Fruit fly (Drosophila melanogaster) whole organism, wandering third instar larva: ENCODE data around the gene CG14435.

Experiments
- Abd-B ChIP-seq: fragments of >200 bp; optimal IDR thresholded peaks from 2 replicates; lab custom pipeline; 2017; ENCODE audit warnings: missing biosample characterization, missing genetic modification characterization
- CG32264 ChIP-seq: fragments of 200-800 bp; sonication (Bioruptor generic); optimal IDR thresholded peaks from 2 replicates; lab custom pipeline; 2016; ENCODE audit warnings: missing biosample characterization, missing genetic modification characterization
- CG9705 ChIP-seq: fragments of 200-800 bp; sonication (Bioruptor generic); optimal IDR thresholded peaks from 2 replicates; lab custom pipeline; 2018; ENCODE audit warnings: missing biosample characterization, mild to moderate bottlenecking, missing genetic modification characterization
- CrebA ChIP-seq: fragments of 200-800 bp; sonication (Bioruptor generic); optimal IDR thresholded peaks from 2 replicates; lab custom pipeline; 2016; ENCODE audit warnings: missing biosample characterization, mild to moderate bottlenecking, missing genetic modification characterization, borderline replicate concordance
- Dfd ChIP-seq: fragments of >200 bp; optimal IDR thresholded peaks from 2 replicates; lab custom pipeline; 2017; ENCODE audit warnings: missing biosample characterization, missing genetic modification characterization
- Dif ChIP-seq: fragments of 200-275, 200-300 bp; sonication (Bioruptor generic); optimal IDR thresholded peaks from 2 replicates; lab custom pipeline; 2018; ENCODE audit warnings: missing biosample characterization, missing genetic modification characterization; ENCODE audit not compliant: partially characterized antibody
- GATAd ChIP-seq: sonication (Bioruptor generic); optimal IDR thresholded peaks from 2 replicates; lab custom pipeline; 2016; ENCODE audit warnings: missing biosample characterization, missing genetic modification characterization
- HLH106 ChIP-seq: fragments of 200-800 bp; optimal IDR thresholded peaks from 3 replicates; lab custom pipeline; 2019; ENCODE audit warnings: missing biosample characterization, mild to moderate bottlenecking, missing genetic modification characterization, moderate library complexity
- Hnf4 ChIP-seq: fragments of 200-800 bp; sonication (Bioruptor generic); optimal IDR thresholded peaks from 2 replicates; lab custom pipeline; 2016; ENCODE audit warnings: missing biosample characterization, mild to moderate bottlenecking, missing genetic modification characterization
- Hr78 ChIP-seq: fragments of >200 bp; optimal IDR thresholded peaks from 2 replicates; lab custom pipeline; 2017; ENCODE audit warnings: missing biosample characterization, missing genetic modification characterization
- Hr83 ChIP-seq: fragments of 200-300 bp; sonication (Bioruptor generic); optimal IDR thresholded peaks from 2 replicates; lab custom pipeline; 2016; ENCODE audit warnings: missing biosample characterization, mild to moderate bottlenecking, missing genetic modification characterization, moderate library complexity; ENCODE audit not compliant: poor library complexity, severe bottlenecking
- Jra ChIP-seq: sonication (Bioruptor generic); optimal IDR thresholded peaks from 2 replicates; lab custom pipeline; 2016; ENCODE audit warnings: missing biosample characterization, missing genetic modification characterization
- Mio ChIP-seq: sonication (Bioruptor generic); optimal IDR thresholded peaks from 2 replicates; lab custom pipeline; 2016; ENCODE audit warnings: missing biosample characterization, missing genetic modification characterization
- Myc ChIP-seq: fragments of >200 bp; optimal IDR thresholded peaks from 2 replicates; lab custom pipeline; 2017
- N ChIP-seq: fragments of >200 bp; optimal IDR thresholded peaks from 2 replicates; lab custom pipeline; 2018; ENCODE audit warnings: missing biosample characterization, missing external identifiers, missing genetic modification characterization
- OdsH ChIP-seq: fragments of 200-800 bp; sonication (Bioruptor generic); optimal IDR thresholded peaks from 2 replicates; lab custom pipeline; 2016; ENCODE audit warnings: missing biosample characterization, mild to moderate bottlenecking, missing genetic modification characterization
- Rel ChIP-seq, 2 experiments: fragments of 200-800 bp; sonication (Bioruptor generic) in 1 of 2; optimal IDR thresholded peaks; 2 replicates in 1 of 2; 3 replicates in 1 of 2; lab custom pipeline; 2016 to 2019; ENCODE audit warnings: mild to moderate bottlenecking in 2 of 2, missing biosample characterization in 2 of 2, missing genetic modification characterization in 2 of 2, moderate library complexity in 1 of 2
- Sp1 ChIP-seq: fragments of 200-800 bp; sonication (Bioruptor generic); optimal IDR thresholded peaks from 3 replicates; lab custom pipeline; 2019; ENCODE audit warnings: missing biosample characterization, mild to moderate bottlenecking, missing genetic modification characterization, moderate library complexity
- Vsx2 ChIP-seq: fragments of 200-300, 225-300 bp; sonication (Bioruptor generic); optimal IDR thresholded peaks from 2 replicates; lab custom pipeline; 2018; ENCODE audit warnings: missing biosample characterization, missing genetic modification characterization; ENCODE audit not compliant: partially characterized antibody
- br ChIP-seq: fragments of 200-800 bp; sonication (Bioruptor generic); optimal IDR thresholded peaks from 2 replicates; lab custom pipeline; 2016; ENCODE audit warnings: missing biosample characterization, missing genetic modification characterization
- brk ChIP-seq: fragments of 200-800 bp; sonication (Bioruptor generic); optimal IDR thresholded peaks from 2 replicates; lab custom pipeline; 2016; ENCODE audit warnings: missing biosample characterization, mild to moderate bottlenecking, missing genetic modification characterization
- dl ChIP-seq, 2 experiments: fragments of 175-275, 200-275 bp in 1 of 2; fragments of 200-275 bp in 1 of 2; sonication (Bioruptor generic); optimal IDR thresholded peaks; lab custom pipeline; 2018; ENCODE audit warnings: mild to moderate bottlenecking in 2 of 2, missing biosample characterization in 2 of 2, missing genetic modification characterization in 2 of 2, moderate library complexity in 2 of 2; ENCODE audit not compliant: partially characterized antibody in 2 of 2, insufficient read depth in 1 of 2
- dmrt93B ChIP-seq: fragments of 200-800 bp; sonication (Bioruptor generic); optimal IDR thresholded peaks from 2 replicates; lab custom pipeline; 2018; ENCODE audit warnings: missing biosample characterization, mild to moderate bottlenecking, missing genetic modification characterization
- dsf ChIP-seq: sonication (Bioruptor generic); optimal IDR thresholded peaks from 2 replicates; lab custom pipeline; 2016; ENCODE audit warnings: missing biosample characterization, missing genetic modification characterization, borderline replicate concordance
- ey ChIP-seq: fragments of 200-800 bp; sonication (Bioruptor generic); optimal IDR thresholded peaks from 2 replicates; lab custom pipeline; 2016; ENCODE audit warnings: missing biosample characterization, missing genetic modification characterization
- foxo ChIP-seq, 2 experiments: fragments of 200-800 bp; sonication (Bioruptor generic); optimal IDR thresholded peaks; 2 replicates in 1 of 2; 3 replicates in 1 of 2; lab custom pipeline; 2016 to 2017; ENCODE audit warnings: missing biosample characterization in 2 of 2, missing genetic modification characterization in 2 of 2
- fru ChIP-seq: fragments of 200-800 bp; sonication (Bioruptor generic); optimal IDR thresholded peaks from 3 replicates; lab custom pipeline; 2016; ENCODE audit warnings: missing biosample characterization, mild to moderate bottlenecking, missing genetic modification characterization
- h ChIP-seq: fragments of 200-800 bp; sonication (Bioruptor generic); optimal IDR thresholded peaks from 3 replicates; lab custom pipeline; 2016; ENCODE audit warnings: missing biosample characterization, mild to moderate bottlenecking, missing genetic modification characterization
- jim ChIP-seq: fragments of 175-275, 200-325 bp; sonication (Bioruptor generic); optimal IDR thresholded peaks from 2 replicates; lab custom pipeline; 2016; ENCODE audit warnings: missing biosample characterization, mild to moderate bottlenecking, missing genetic modification characterization
- lola ChIP-seq: fragments of >200 bp; optimal IDR thresholded peaks from 2 replicates; lab custom pipeline; 2017; ENCODE audit warnings: missing biosample characterization, missing genetic modification characterization
- pan ChIP-seq: fragments of >200 bp; optimal IDR thresholded peaks from 2 replicates; lab custom pipeline; 2017
- psq ChIP-seq: fragments of 200-800 bp; sonication (Bioruptor generic); optimal IDR thresholded peaks from 3 replicates; lab custom pipeline; 2017; ENCODE audit warnings: missing biosample characterization, mild to moderate bottlenecking, missing genetic modification characterization, moderate library complexity
- rgr ChIP-seq: fragments of 200-800 bp; sonication (Bioruptor generic); optimal IDR thresholded peaks from 3 replicates; lab custom pipeline; 2016; ENCODE audit warnings: missing biosample characterization, mild to moderate bottlenecking, missing genetic modification characterization
- sage ChIP-seq: fragments of 200-800 bp; sonication (Bioruptor generic); optimal IDR thresholded peaks from 2 replicates; lab custom pipeline; 2016; ENCODE audit warnings: missing biosample characterization, mild to moderate bottlenecking, missing genetic modification characterization
- sv ChIP-seq: fragments of 200-800 bp; sonication (Bioruptor generic); optimal IDR thresholded peaks from 3 replicates; lab custom pipeline; 2016; ENCODE audit warnings: missing biosample characterization, missing genetic modification characterization
- tai ChIP-seq: sonication (Bioruptor generic); optimal IDR thresholded peaks from 2 replicates; lab custom pipeline; 2016; ENCODE audit warnings: missing biosample characterization, missing genetic modification characterization
- usp ChIP-seq: fragments of >200 bp; optimal IDR thresholded peaks from 2 replicates; lab custom pipeline; 2017; ENCODE audit warnings: missing biosample characterization, missing genetic modification characterization
- woc ChIP-seq: sonication (Bioruptor generic); optimal IDR thresholded peaks from 2 replicates; lab custom pipeline; 2016; ENCODE audit warnings: missing biosample characterization, mild to moderate bottlenecking, missing genetic modification characterization

The CG14435 gene

dm6 chrX:6853384-6853783 lies 9.7 kb upstream of the CG14435 start:
- TF ChIP-seq Mio (GFP tag; lab: Kevin White, UChicago): no peak
- TF ChIP-seq dmrt93B: no peak
- TF ChIP-seq Dfd (GFP tag; lab: Kevin White, UChicago): no peak
- no peak for TF ChIP-seq dl (GFP tag; optimal IDR thresholded peaks at IDR 0.05; lab: Kevin White, UChicago; ENCODE audit: insufficient read depth in 1 of 2, partially characterized antibody in 2 of 2)
- no peak for TF ChIP-seq CG32264 (GFP tag; lab: Kevin White, UChicago)
- TF ChIP-seq tai (GFP tag; lab: Kevin White, UChicago): no peak
- TF ChIP-seq sage: no peak
- no peak for TF ChIP-seq Jra (GFP tag; lab: Kevin White, UChicago)
- no peak for TF ChIP-seq sv (GFP tag; lab: Kevin White, UChicago)
- no peak for TF ChIP-seq Rel (GFP tag; optimal IDR thresholded peaks at IDR 0.05; lab: Kevin White, UChicago)
- peak; percentile 67 for TF ChIP-seq Rel (tag; optimal IDR thresholded peaks at IDR 0.05; lab: Kevin White, UChicago)
- no peak for TF ChIP-seq CG9705 (GFP tag; lab: Kevin White, UChicago)
- no peak for TF ChIP-seq OdsH
- TF ChIP-seq HLH106 (tag; lab: Kevin White, UChicago): no peak
- no peak for TF ChIP-seq Vsx2 (GFP tag; lab: Kevin White, UChicago)
- TF ChIP-seq br (GFP tag; lab: Kevin White, UChicago): no peak
- peak; percentile 45 for TF ChIP-seq Sp1 (GFP tag; lab: Kevin White, UChicago)
- no peak for TF ChIP-seq usp (GFP tag; lab: Kevin White, UChicago)
- no peak for TF ChIP-seq N (GFP tag; lab: Kevin White, UChicago)
- no peak for TF ChIP-seq ey
- TF ChIP-seq Hnf4 (GFP tag; lab: Kevin White, UChicago): no peak
- no peak for TF ChIP-seq Hr83 (GFP tag; lab: Kevin White, UChicago)
- no peak for TF ChIP-seq GATAd (GFP tag; lab: Kevin White, UChicago)
- no peak for TF ChIP-seq brk (GFP tag; lab: Kevin White, UChicago)
- no peak for TF ChIP-seq lola (GFP tag; lab: Kevin White, UChicago)
- TF ChIP-seq CrebA (GFP tag; lab: Kevin White, UChicago): no peak
- TF ChIP-seq foxo (GFP tag; optimal IDR thresholded peaks at IDR 0.05; lab: Kevin White, UChicago): no peak
- TF ChIP-seq Dif (GFP tag; lab: Kevin White, UChicago): peak; percentile 31
- TF ChIP-seq fru (GFP tag; lab: Kevin White, UChicago): no peak
- TF ChIP-seq Abd-B (GFP tag; lab: Kevin White, UChicago): no peak
- TF ChIP-seq Myc: no peak
- TF ChIP-seq pan: no peak
- no peak for TF ChIP-seq woc (GFP tag; lab: Kevin White, UChicago)
- TF ChIP-seq h: no peak
- TF ChIP-seq psq: peak; percentile 77

DNA sequence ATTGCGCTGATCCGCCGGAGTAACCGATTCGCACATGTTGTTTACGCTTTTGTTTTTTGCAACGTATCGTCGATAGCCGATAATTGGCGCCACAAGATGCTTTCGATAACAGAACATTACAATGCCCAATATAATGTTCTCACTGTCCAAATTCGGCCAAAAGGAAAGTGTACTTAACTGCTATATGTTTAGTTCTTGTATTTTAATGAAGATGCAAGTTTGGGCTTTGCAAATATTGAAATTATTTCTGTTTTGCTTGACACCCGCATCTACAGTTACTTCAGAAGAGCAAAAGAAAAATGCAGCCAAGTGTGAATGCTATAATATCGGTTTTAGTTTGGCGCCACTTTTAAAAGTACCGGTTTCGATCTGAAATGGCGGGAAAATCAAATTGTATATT lies 8.9 kb upstream of the CG14435 start:
- no peak for TF ChIP-seq dl (GFP tag; optimal IDR thresholded peaks at IDR 0.05; lab: Kevin White, UChicago; ENCODE audit: insufficient read depth in 1 of 2, partially characterized antibody in 2 of 2)
- TF ChIP-seq HLH106 (tag; lab: Kevin White, UChicago): peak; percentile 96
- no peak for TF ChIP-seq Dfd (GFP tag; lab: Kevin White, UChicago)
- TF ChIP-seq psq: peak; percentile 76
- TF ChIP-seq Myc: peak; percentile 19
- TF ChIP-seq dsf (GFP tag; lab: Kevin White, UChicago): no peak
- TF ChIP-seq dmrt93B: peak; percentile 91
- TF ChIP-seq Hr83 (GFP tag; lab: Kevin White, UChicago): no peak
- TF ChIP-seq Abd-B (GFP tag; lab: Kevin White, UChicago): peak; percentile 30
- peak; percentile 92 for TF ChIP-seq CG9705 (GFP tag; lab: Kevin White, UChicago)
- no peak for TF ChIP-seq Vsx2 (GFP tag; lab: Kevin White, UChicago)
- peak; percentile 88 for TF ChIP-seq Hnf4 (GFP tag; lab: Kevin White, UChicago)
- peak; percentile 24 for TF ChIP-seq lola (GFP tag; lab: Kevin White, UChicago)
- peak; percentile 93 for TF ChIP-seq h
- peak; percentile 81 for TF ChIP-seq woc (GFP tag; lab: Kevin White, UChicago)
- no peak for TF ChIP-seq jim (GFP tag; lab: Kevin White, UChicago)
- TF ChIP-seq ey: peak; percentile 91
- peak; percentile 79 for TF ChIP-seq CG32264 (GFP tag; lab: Kevin White, UChicago)
- no peak for TF ChIP-seq GATAd (GFP tag; lab: Kevin White, UChicago)
- peak; percentile 65 to 95 for TF ChIP-seq foxo (GFP tag; optimal IDR thresholded peaks at IDR 0.05; lab: Kevin White, UChicago)
- TF ChIP-seq sv (GFP tag; lab: Kevin White, UChicago): peak; percentile 86
- no peak for TF ChIP-seq Rel (GFP tag; optimal IDR thresholded peaks at IDR 0.05; lab: Kevin White, UChicago)
- TF ChIP-seq Rel (tag; optimal IDR thresholded peaks at IDR 0.05; lab: Kevin White, UChicago): peak; percentile 82
- no peak for TF ChIP-seq tai (GFP tag; lab: Kevin White, UChicago)
- TF ChIP-seq Sp1 (GFP tag; lab: Kevin White, UChicago): peak; percentile 90
- TF ChIP-seq brk (GFP tag; lab: Kevin White, UChicago): no peak
- peak; percentile 88 for TF ChIP-seq br (GFP tag; lab: Kevin White, UChicago)
- TF ChIP-seq OdsH: peak; percentile 80
- peak; percentile 71 for TF ChIP-seq sage
- no peak for TF ChIP-seq usp (GFP tag; lab: Kevin White, UChicago)
- TF ChIP-seq Jra (GFP tag; lab: Kevin White, UChicago): peak; percentile 15
- TF ChIP-seq Dif (GFP tag; lab: Kevin White, UChicago): no peak
- peak; percentile 85 for TF ChIP-seq Hr78 (GFP tag; lab: Kevin White, UChicago)
- TF ChIP-seq N (GFP tag; lab: Kevin White, UChicago): peak; percentile 100
- TF ChIP-seq pan: no peak
- no peak for TF ChIP-seq CrebA (GFP tag; lab: Kevin White, UChicago)
- peak; percentile 39 for TF ChIP-seq Mio (GFP tag; lab: Kevin White, UChicago)
- TF ChIP-seq fru (GFP tag; lab: Kevin White, UChicago): peak; percentile 93
- TF ChIP-seq rgr (GFP tag; lab: Kevin White, UChicago): peak; percentile 91
